Fruit fly (Drosophila melanogaster): ENCODE measurements around the gene mus304.
A peak's percentile ranks its signal among the peaks of the same experiment; 100 is the strongest.

mus304 gene

dm6 chr3L:18148418-18148973 is 38.9 kb downstream of the mus304 start, which contains the start of gene CG7330 (continued):
- TF ChIP-seq Ets21C (GFP tag; optimal IDR thresholded peaks at IDR 0.05) (peak; percentile 73), fd59A (GFP tag; optimal IDR thresholded peaks at IDR 0.05) (peak; percentile 70), Sox102F (GFP tag; optimal IDR thresholded peaks at IDR 0.05) (peak; percentile 87), ss (GFP tag; optimal IDR thresholded peaks at IDR 0.05) (peak; percentile 71 to 90), Eip93F (GFP tag; optimal IDR thresholded peaks at IDR 0.05) (peak; percentile 70), CG8319 (GFP tag; optimal IDR thresholded peaks at IDR 0.05) (peak; percentile 92), CG11294 (GFP tag; IDR thresholded peaks at IDR 0.05) (peak; percentile 85), Smox (GFP tag; optimal IDR thresholded peaks at IDR 0.05) (peak; percentile 90)

- no peak for TF ChIP-seq CG6792 (GFP tag; optimal IDR thresholded peaks at IDR 0.05)
- TF ChIP-seq cyc (GFP tag; optimal IDR thresholded peaks at IDR 0.05): no peak
- TF ChIP-seq Smox (GFP tag; optimal IDR thresholded peaks at IDR 0.05): no peak
- TF ChIP-seq CG11762 (GFP tag; optimal IDR thresholded peaks at IDR 0.05; ENCODE audit: insufficient read depth): no peak
- TF ChIP-seq CG8632 (GFP tag; optimal IDR thresholded peaks at IDR 0.05): no peak
- no peak for TF ChIP-seq CG7368 (GFP tag; optimal IDR thresholded peaks at IDR 0.05)
- TF ChIP-seq OdsH (GFP tag; optimal IDR thresholded peaks at IDR 0.05): no peak
- no peak for TF ChIP-seq Hr4 (GFP tag; optimal IDR thresholded peaks at IDR 0.05)
- no peak for TF ChIP-seq Ets96B (tag; optimal IDR thresholded peaks at IDR 0.05)
- no peak for TF ChIP-seq CG10631 (GFP tag; optimal IDR thresholded peaks at IDR 0.05)
- no peak for TF ChIP-seq Sox102F (GFP tag; optimal IDR thresholded peaks at IDR 0.05)
- no peak for TF ChIP-seq salr (GFP tag; optimal IDR thresholded peaks at IDR 0.05)
- TF ChIP-seq Hr39 (GFP tag; optimal IDR thresholded peaks at IDR 0.05): no peak
- TF ChIP-seq ss (GFP tag; optimal IDR thresholded peaks at IDR 0.05): no peak
- no peak for TF ChIP-seq CG32006 (GFP tag; optimal IDR thresholded peaks at IDR 0.05)
- no peak for TF ChIP-seq CG16779 (tag; optimal IDR thresholded peaks at IDR 0.05)
- no peak for TF ChIP-seq CG6854 (GFP tag; optimal IDR thresholded peaks at IDR 0.05)
- TF ChIP-seq topi (GFP tag; optimal IDR thresholded peaks at IDR 0.05): no peak
These were observed 44.5 kb downstream of the mus304 start for dm6 chr3L:18154140-18154539.

- TF ChIP-seq dsx (GFP tag; optimal IDR thresholded peaks at IDR 0.05; ENCODE audit: poor library complexity, severe bottlenecking) (no peak), Ets96B (tag; optimal IDR thresholded peaks at IDR 0.05) (no peak), OdsH (GFP tag; optimal IDR thresholded peaks at IDR 0.05) (no peak)
These were observed 51.6 kb downstream of the mus304 start for dm6 chr3L:18161175-18161574.

dm6 chr3L:18162174-18162690 is 52.6 kb downstream of the mus304 start, which contains the start of gene CG13699:
TSS of gene CG13699 (minus strand) at chr3L:18162522.
- TF ChIP-seq Eip75B (GFP tag; optimal IDR thresholded peaks at IDR 0.05) (no peak), esn (GFP tag; optimal IDR thresholded peaks at IDR 0.05) (no peak), net (GFP tag; optimal IDR thresholded peaks at IDR 0.05) (no peak), CG11902 (GFP tag; optimal IDR thresholded peaks at IDR 0.05) (no peak), CG32006 (GFP tag; optimal IDR thresholded peaks at IDR 0.05) (no peak), topi (GFP tag; optimal IDR thresholded peaks at IDR 0.05) (no peak), Sox14 (GFP tag; optimal IDR thresholded peaks at IDR 0.05) (no peak), CG6854 (GFP tag; optimal IDR thresholded peaks at IDR 0.05) (peak; percentile 88), CG3919 (GFP tag; optimal IDR thresholded peaks at IDR 0.05) (no peak), Hr38 (GFP tag; optimal IDR thresholded peaks at IDR 0.05) (no peak), fd59A (GFP tag; optimal IDR thresholded peaks at IDR 0.05) (no peak), Smox (GFP tag; optimal IDR thresholded peaks at IDR 0.05) (no peak), Sox15 (GFP tag; optimal IDR thresholded peaks at IDR 0.05) (no peak), CG8632 (GFP tag; optimal IDR thresholded peaks at IDR 0.05) (no peak), CG15336 (GFP tag; IDR thresholded peaks at IDR 0.05) (peak; percentile 48; the same call in 1 of the 2 replicates), CG31627 (GFP tag; optimal IDR thresholded peaks at IDR 0.05) (no peak), CG11762 (GFP tag; optimal IDR thresholded peaks at IDR 0.05; ENCODE audit: insufficient read depth) (no peak), CG34406 (GFP tag; optimal IDR thresholded peaks at IDR 0.05) (no peak), CG11294 (GFP tag; IDR thresholded peaks at IDR 0.05) (no peak), CG8319 (GFP tag; optimal IDR thresholded peaks at IDR 0.05) (no peak), CG8119 (GFP tag; IDR thresholded peaks at IDR 0.05) (0 out of 3 replicates have a peak, but pooled peaks have one; percentile 16), Ets21C (GFP tag; optimal IDR thresholded peaks at IDR 0.05) (no peak), fkh (GFP tag; optimal IDR thresholded peaks at IDR 0.05) (no peak), Sox102F (GFP tag; optimal IDR thresholded peaks at IDR 0.05) (peak; percentile 40), ss (GFP tag; optimal IDR thresholded peaks at IDR 0.05) (no peak), CG6163 (GFP tag; IDR thresholded peaks at IDR 0.05) (no peak), Eip93F (GFP tag; optimal IDR thresholded peaks at IDR 0.05) (no peak), Hr4 (GFP tag; optimal IDR thresholded peaks at IDR 0.05) (no peak), Blimp-1 (GFP tag; optimal IDR thresholded peaks at IDR 0.05) (peak; percentile 97), CG10631 (GFP tag; optimal IDR thresholded peaks at IDR 0.05) (no peak), CG10669 (GFP tag; optimal IDR thresholded peaks at IDR 0.05) (no peak), svp (GFP tag) (no peak), vri (GFP tag; optimal IDR thresholded peaks at IDR 0.05) (no peak)
